Worm (Caenorhabditis elegans) whole organism, L3 larva: Measurements from ENCODE around the gene fbxa-209.

Experiments
- egl-27 ChIP-seq: sonication (generic microtip); optimal IDR thresholded peaks from 4 replicates; lab custom pipeline; 2017; ENCODE audit warnings: missing biosample characterization, missing genetic modification reagents, missing genetic modification characterization
- nfya-1 ChIP-seq: sonication (generic microtip); optimal IDR thresholded peaks from 2 replicates; lab custom pipeline; 2017; ENCODE audit warnings: missing genetic modification characterization, mild to moderate bottlenecking, missing compliant biosample characterization, antibody characterized with exemption, moderate library complexity; ENCODE audit not compliant: insufficient read depth
- nhr-237 ChIP-seq: fragments of 150-350 bp; optimal IDR thresholded peaks from 2 replicates; lab custom pipeline; 2014; ENCODE audit warnings: missing biosample characterization, missing genetic modification characterization
- nhr-28 ChIP-seq: fragments of 150-350 bp; optimal IDR thresholded peaks from 2 replicates; lab custom pipeline; 2014; ENCODE audit warnings: missing biosample characterization, missing genetic modification characterization

DNA sequence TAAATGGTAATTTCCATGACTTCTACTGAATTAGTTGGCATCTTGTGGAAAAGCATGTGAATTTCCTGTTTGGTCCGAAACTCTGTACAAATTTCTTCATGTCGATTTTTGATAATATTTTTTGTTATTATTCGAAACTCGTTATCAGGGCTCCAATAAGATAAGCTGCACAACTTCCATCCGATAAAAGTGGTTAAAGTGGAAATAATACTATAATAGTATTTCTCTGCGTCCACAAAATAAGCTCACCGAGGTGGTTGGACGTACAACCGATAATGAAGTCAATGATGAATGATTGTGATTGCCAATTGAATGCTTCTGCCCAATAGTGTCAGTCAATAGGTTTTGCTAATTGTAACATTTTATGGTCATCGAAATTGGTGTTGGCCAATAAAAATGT is 21.6 kb upstream of the fbxa-209 start, which contains the start of gene T26H5.4:
- TF ChIP-seq nhr-237 (tag; lab: Kevin White, UChicago) (no peak), nfya-1 (tag; lab: Kevin White, UChicago) (no peak), egl-27 (no peak), nhr-28 (tag; lab: Kevin White, UChicago) (no peak)
